Worm (Caenorhabditis elegans): Measurements from ENCODE around the gene sri-27.
"Not testable (repeated sequence)": the region's sequence is repeated elsewhere in the genome, so short reads cannot be mapped to it uniquely, and the experiment has no call there.

sri-27 gene

DNA sequence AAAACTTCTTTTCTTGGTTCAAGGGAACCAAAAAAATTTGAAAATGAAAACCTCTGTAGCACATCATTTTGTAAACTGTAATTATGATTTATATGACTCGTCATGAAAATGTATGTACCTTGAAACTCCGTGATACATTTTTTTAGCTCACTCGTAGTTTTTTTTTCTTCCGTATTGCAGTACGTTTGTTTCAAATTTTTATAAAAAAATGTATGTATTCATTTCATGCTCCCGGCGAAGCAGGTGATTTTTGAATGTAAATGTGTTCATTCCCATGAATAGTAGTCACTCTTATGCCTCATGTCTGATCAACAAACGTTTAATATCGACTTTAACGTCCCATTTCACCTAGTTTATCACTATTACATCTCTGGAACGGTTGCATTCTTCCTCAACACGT, at the start of gene sri-27:
sri-27 (plus strand) TSS at position 301 of the 400 bp plus-strand sequence.
- TF ChIP-seq him-1 (tag; optimal IDR thresholded peaks at IDR 0.05) (no peak), dao-5 (tag; optimal IDR thresholded peaks at IDR 0.05) (no peak), W03F9.2 (tag; optimal IDR thresholded peaks at IDR 0.05) (no peak)

DNA sequence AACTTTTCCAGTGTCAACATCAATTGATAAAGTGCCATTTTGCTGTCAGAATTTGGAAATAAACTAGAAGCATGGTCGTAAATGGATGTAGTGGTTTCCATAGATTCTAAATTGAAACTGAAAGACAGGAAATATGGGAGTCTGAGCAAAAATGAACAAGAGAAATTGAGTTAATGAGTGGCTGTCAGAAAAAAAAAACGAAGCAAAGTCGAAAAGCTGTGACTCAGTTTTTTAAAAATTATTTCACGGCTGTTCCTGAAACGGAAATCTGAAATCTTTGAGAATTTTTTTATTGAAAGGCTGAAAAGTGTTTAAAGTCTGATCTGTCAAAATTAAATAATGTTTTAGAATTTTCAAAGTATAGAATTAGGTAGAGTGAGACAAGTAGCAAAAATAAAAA, 47.2 kb upstream of the sri-27 start, which contains the start of gene srw-98:
srw-98 (minus strand) TSS at position 101 of the 400 bp plus-strand sequence.
- TF ChIP-seq W03F9.2 (tag; optimal IDR thresholded peaks at IDR 0.05) (no peak), him-1 (tag; optimal IDR thresholded peaks at IDR 0.05) (no peak), dao-5 (tag; optimal IDR thresholded peaks at IDR 0.05) (no peak)

DNA sequence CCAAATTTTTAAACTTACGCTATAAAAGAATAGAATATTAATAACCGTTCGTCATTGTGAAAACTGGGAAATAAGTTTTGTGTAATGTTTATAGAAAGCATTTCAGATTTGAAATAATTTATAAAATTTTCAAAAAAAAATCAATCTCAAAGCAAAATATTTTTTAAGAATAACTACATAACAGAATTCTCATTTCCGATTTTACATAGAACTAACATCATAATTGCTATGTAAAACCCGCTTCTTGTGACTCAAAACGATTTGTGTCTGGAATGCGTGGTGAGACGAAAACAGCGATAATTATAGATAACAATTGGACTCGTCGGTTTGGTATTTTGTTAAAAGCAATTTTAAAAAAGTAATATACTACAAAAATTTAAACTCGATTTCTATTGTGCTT, 44.7 kb upstream of the sri-27 start, which contains the start of gene srw-91:
srw-91 (minus strand) TSS at position 101 of the 400 bp plus-strand sequence.
- no peak for TF ChIP-seq dao-5 (tag; optimal IDR thresholded peaks at IDR 0.05)
- TF ChIP-seq W03F9.2 (tag; optimal IDR thresholded peaks at IDR 0.05): no peak
- TF ChIP-seq him-1 (tag; optimal IDR thresholded peaks at IDR 0.05): no peak

DNA sequence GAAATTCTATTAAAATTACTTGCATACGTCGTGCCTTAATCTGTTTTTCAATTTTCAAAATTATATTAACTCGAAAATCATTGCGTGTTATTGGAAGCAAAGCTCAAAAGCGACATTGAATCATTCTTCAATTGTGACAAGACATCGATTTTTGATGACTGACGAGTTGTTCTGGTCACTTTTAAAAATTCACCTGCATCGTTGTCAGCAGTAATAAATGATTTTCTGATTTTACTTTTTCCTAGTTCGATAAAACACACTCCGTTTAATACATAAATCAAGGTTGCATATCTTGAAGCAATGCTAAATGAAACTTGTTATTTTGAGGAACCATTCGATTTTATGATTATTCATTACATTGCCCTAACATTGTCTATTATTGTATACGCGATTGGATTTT, 43.2 kb upstream of the sri-27 start, which contains the start of gene srh-3:
srh-3 (plus strand) TSS at position 301 of the 400 bp plus-strand sequence.
- TF ChIP-seq him-1 (tag; optimal IDR thresholded peaks at IDR 0.05): no peak
- TF ChIP-seq W03F9.2 (tag; optimal IDR thresholded peaks at IDR 0.05): no peak
- TF ChIP-seq dao-5 (tag; optimal IDR thresholded peaks at IDR 0.05): no peak

DNA sequence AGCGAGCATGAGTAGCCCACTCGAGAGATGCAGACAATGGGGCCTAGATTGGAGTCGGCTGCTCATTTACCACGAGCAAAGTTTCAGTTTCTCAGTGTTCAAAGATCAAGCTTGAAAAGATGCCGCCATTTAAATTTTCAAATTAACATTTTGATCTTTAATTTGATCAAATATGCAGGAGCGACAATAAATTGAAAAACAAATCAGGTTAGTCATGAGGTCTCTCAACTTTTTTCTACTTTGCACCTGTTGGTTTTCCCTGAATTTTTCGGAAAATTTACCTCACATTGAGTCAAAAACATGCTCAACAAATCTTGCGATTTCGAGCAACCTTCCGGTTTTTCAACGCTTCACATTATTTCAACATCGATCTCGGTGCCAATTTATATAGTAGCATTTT, 40.1 kb upstream of the sri-27 start, which contains the start of gene srh-5:
srh-5 (plus strand) TSS at position 301 of the 400 bp plus-strand sequence.
- TF ChIP-seq W03F9.2 (tag; optimal IDR thresholded peaks at IDR 0.05): no peak

DNA sequence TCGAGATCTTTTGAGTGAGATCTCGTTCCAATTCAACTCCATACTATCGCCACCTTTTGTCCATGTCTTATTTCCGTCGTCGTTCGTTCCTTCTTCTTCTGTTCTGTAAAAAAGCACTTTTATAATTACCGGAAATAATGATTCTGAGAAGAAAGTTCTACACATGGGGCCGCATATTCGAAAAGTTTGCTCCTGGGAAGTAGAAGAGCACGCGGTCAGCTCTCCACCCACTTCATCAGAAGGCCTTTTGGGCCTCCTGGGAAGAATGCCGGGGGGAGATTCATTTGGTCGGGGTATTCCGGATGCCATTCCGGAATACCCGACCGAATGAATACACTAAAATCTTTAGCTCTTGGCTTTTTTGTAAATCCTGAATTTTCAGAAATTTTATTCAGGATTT, 33.0 kb upstream of the sri-27 start, which contains the start of gene Y46H3C.5:
Y46H3C.5 (minus strand) TSS at position 2 of the 400 bp plus-strand sequence.
- not testable (repeated sequence) for TF ChIP-seq W03F9.2, him-1, dao-5 (tag; optimal IDR thresholded peaks at IDR 0.05)

DNA sequence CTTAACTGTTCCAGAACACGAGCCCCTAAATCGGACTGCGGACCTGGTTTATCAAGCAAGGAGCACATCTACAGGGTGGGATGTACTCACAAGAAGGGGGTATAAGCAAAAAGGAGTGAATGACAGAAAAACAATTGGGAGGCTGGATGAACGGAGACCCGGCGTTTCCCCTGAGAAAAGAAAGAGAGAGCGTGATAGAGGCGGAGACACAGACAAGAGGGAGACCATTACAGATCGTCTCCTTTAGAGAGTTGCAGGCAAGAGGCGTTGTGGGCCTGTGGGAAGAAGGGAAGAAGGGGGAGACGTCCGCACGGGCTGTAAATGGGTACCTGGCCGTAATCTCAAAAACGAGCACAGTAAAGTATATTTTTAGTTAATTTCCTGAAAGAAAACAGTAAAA, 31.6 kb upstream of the sri-27 start, which contains the start of gene Y46H3C.7:
Y46H3C.7 (minus strand) TSS at position 147 of the 400 bp plus-strand sequence.
- not testable (repeated sequence) for TF ChIP-seq W03F9.2, dao-5, him-1 (tag; optimal IDR thresholded peaks at IDR 0.05)

DNA sequence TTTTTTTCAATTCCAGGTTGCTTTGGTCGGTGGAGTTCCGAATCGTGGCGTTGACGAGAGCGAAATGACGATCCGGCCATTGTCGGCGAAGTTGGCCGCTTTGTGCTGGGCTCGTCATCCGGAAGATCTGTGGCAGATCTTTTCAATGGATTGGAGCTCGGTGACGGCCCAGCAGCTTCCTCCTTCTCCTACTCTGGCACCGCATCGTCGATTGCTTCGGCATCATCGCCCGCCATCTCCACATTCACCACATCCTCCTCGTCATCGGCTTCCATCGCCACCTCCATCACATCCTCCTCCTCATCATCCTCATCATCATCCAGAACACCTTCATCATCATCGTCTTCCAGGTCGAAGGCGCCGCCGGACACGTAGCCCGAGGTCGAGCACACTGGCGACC, 27.1 kb upstream of the sri-27 start:
- no peak for TF ChIP-seq W03F9.2 (tag; optimal IDR thresholded peaks at IDR 0.05)

DNA sequence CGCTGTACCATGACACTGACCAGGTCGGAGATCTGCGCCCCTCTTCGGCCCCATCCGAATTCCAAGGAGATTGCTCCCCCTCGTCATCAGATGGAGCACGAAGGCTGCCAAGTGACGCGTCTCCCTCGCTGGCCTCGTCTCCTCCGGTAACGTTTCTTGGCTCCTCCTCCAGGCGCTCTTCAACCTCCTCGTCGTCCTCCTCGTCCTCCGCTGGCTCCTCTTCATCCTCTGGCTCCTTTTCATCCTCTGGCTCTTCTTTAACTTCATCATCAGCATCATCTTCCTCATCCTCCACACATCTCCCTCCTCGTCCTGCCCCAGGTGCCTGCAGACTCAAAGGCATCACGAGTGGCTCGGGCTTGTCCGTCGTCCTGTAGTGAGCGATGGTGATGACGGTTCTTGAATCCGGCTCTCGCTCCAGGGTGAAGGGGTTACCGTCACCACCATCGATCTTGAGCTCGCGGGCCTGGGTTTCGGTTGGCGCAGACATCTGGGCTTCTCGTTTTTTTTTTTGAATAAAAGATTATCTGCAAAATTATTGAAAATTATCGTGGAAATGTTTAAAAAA, 26.1 kb upstream of the sri-27 start:
- TF ChIP-seq him-1 (tag; optimal IDR thresholded peaks at IDR 0.05) (no peak), W03F9.2 (tag; optimal IDR thresholded peaks at IDR 0.05) (no peak), dao-5 (tag; optimal IDR thresholded peaks at IDR 0.05) (no peak)

DNA sequence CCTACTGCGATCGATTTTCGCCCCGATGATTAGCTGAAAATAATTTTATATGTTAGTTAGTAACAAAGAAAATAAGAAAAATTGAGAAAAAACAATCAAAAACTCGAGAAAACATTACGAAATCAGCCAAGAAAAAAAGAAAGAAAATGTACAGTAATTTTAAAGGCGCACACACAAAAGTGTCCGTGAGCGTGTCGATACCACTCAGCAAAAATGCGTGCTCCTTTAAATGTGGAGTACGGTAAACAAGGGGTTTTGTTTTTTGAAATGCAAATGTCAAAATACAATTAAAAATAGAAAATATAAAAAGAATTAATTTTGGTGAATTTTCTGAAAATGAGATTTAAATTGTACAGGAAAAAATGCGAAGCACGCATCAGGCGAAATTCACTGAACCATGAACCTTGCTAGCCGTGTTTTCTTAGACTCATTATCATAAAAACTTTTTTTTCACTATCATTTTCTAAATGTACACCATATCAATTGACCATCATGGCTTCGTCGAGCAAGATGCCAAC, 23.8 kb upstream of the sri-27 start, which contains the start of gene srw-90:
srw-90 (plus strand) TSS at position 468 of the 518 bp plus-strand sequence.
- TF ChIP-seq dao-5 (tag; optimal IDR thresholded peaks at IDR 0.05) (no peak), him-1 (tag; optimal IDR thresholded peaks at IDR 0.05) (no peak), W03F9.2 (tag; optimal IDR thresholded peaks at IDR 0.05) (no peak)

DNA sequence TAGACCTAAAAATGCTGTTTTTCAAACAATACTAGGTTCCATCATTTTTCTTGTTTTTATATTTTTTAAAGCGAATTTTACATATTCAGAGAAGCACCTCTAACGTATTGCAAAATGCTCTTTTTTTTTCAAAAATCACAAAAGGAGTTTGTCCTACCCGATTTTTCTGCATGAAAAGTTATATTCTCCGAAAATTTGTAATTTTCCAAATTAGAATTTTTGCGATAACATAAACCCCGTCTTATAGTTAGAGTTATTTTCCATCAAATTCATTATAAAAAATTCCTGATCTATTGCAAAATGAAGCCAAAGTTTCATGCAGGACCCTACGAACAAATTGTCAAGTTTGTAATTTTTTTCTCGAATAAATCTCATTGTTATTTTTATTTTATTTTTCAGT, 17.0 kb upstream of the sri-27 start, which contains the start of gene srw-99:
srw-99 (plus strand) TSS at position 301 of the 400 bp plus-strand sequence.
- TF ChIP-seq dao-5 (tag; optimal IDR thresholded peaks at IDR 0.05): no peak
- no peak for TF ChIP-seq him-1 (tag; optimal IDR thresholded peaks at IDR 0.05)
- TF ChIP-seq W03F9.2 (tag; optimal IDR thresholded peaks at IDR 0.05): no peak

DNA sequence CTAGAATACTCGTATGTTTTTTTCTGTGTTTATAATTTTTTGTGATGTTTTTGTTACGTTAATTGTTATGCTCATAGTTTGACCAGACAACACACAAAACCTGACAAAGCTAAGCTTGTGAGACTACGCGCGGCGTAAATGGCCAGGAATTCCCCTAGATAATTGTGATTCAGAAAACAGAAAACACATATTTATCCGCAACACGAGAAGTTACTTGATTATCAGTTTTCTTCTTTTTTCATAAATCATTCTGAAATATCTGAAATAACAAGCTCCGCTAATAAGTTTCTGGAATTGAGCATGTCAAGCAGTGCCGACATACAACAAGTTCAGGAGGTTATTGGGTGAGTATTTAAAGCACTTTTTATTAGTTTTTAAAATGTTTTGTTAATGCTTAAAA, 14.5 kb upstream of the sri-27 start, which contains the start of gene srw-100:
srw-100 (plus strand) TSS at position 301 of the 400 bp plus-strand sequence.
- no peak for TF ChIP-seq dao-5 (tag; optimal IDR thresholded peaks at IDR 0.05)
- TF ChIP-seq W03F9.2 (tag; optimal IDR thresholded peaks at IDR 0.05): no peak
- no peak for TF ChIP-seq him-1 (tag; optimal IDR thresholded peaks at IDR 0.05)

DNA sequence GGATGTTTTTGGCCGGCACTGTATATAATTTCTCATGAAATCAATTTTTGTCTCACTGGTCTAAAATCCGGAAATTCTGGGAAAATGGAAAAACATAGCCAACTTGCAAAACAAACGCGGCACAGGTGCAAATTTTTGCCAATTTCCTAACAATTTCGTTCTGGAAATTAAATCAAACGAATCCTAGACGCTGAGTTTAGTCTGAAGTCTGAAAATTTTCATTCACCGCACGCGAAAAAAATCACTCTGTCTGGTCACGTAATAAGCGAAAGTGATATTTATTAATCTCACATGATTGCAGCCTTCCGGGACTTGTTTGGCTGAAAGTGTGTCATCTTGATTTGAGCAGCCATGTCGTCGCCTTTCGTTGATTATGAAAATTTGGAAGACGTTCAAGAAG, 8.6 kb upstream of the sri-27 start, which contains the start of gene srw-103:
srw-103 (plus strand) TSS at position 301 of the 400 bp plus-strand sequence.
- TF ChIP-seq W03F9.2 (tag; optimal IDR thresholded peaks at IDR 0.05) (no peak), him-1 (tag; optimal IDR thresholded peaks at IDR 0.05) (no peak), dao-5 (tag; optimal IDR thresholded peaks at IDR 0.05) (no peak)

DNA sequence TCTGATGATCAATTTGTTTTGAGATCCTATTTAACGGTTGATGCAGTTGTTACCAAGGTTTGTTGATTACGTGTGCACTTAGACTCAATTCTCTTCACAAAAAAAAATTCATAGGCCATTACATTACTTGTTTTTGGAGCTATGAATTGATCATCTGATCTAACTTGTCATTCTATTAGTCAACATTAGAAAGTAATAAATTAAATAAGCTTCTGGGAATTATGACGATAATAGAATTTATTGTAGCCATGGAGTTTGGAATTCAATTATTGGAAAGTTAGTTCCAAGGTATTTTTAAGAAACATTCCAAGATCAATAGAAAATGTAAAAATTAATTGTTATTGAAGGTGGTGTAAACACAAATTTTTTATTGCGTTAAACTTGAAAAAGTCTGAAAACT, 7.2 kb upstream of the sri-27 start:
- TF ChIP-seq him-1 (tag; optimal IDR thresholded peaks at IDR 0.05) (no peak), W03F9.2 (tag; optimal IDR thresholded peaks at IDR 0.05) (no peak), dao-5 (tag; optimal IDR thresholded peaks at IDR 0.05) (no peak)
